Fruit fly (Drosophila melanogaster) whole organism, embryonic: ENCODE measurements around the gene Cyt-c-d.

Experiments
- CG10543 ChIP-seq: fragments of 200-800 bp; sonication (Bioruptor generic); optimal IDR thresholded peaks from 3 replicates; lab custom pipeline; 2017; ENCODE audit warnings: missing biosample characterization, mild to moderate bottlenecking, missing genetic modification characterization, moderate library complexity
- CG12769 ChIP-seq: fragments of 200-800 bp; sonication (Bioruptor generic); optimal IDR thresholded peaks from 2 replicates; lab custom pipeline; 2019; ENCODE audit warnings: missing biosample characterization, mild to moderate bottlenecking, missing genetic modification characterization, moderate library complexity
- CG43689 ChIP-seq: fragments of 200-800 bp; sonication (Bioruptor generic); IDR thresholded peaks from 2 replicates; pipeline ENCODE4 v1.3.6; 2022; ENCODE audit warnings: missing biosample characterization, missing genetic modification characterization
- CG6813 ChIP-seq: fragments of 200-800 bp; sonication (Bioruptor generic); optimal IDR thresholded peaks from 2 replicates; lab custom pipeline; 2017; ENCODE audit warnings: missing biosample characterization, missing genetic modification characterization, mild to moderate bottlenecking, moderate library complexity, missing genetic modification reagents
- Deaf1 ChIP-seq: fragments of 200-800 bp; optimal IDR thresholded peaks from 3 replicates; lab custom pipeline; 2019; ENCODE audit warnings: missing biosample characterization, mild to moderate bottlenecking, missing genetic modification characterization, moderate library complexity
- Ets65A ChIP-seq: fragments of 200-800 bp; sonication (Bioruptor generic); peaks from one replicate; lab custom pipeline; 2016; ENCODE audit warnings: missing biosample characterization, missing genetic modification characterization
- Fer1 ChIP-seq: fragments of 200-800 bp; sonication (Bioruptor generic); optimal IDR thresholded peaks from 2 replicates; lab custom pipeline; 2017; ENCODE audit warnings: missing biosample characterization, mild to moderate bottlenecking, missing genetic modification characterization
- Med ChIP-seq: fragments of 200-800 bp; sonication (Bioruptor generic); peaks from one replicate; lab custom pipeline; 2016; ENCODE audit warnings: missing biosample characterization, missing genetic modification characterization, mild to moderate bottlenecking, inconsistent platforms, moderate library complexity
- Mrtf ChIP-seq: fragments of 200-800 bp; sonication (Bioruptor generic); IDR thresholded peaks from 3 replicates; pipeline ENCODE4 v1.3.6; 2022; ENCODE audit warnings: missing biosample characterization, missing genetic modification characterization
- Pdp1 ChIP-seq, 2 experiments: fragments of 200-800 bp; sonication (Bioruptor generic); optimal IDR thresholded peaks; 3 replicates each; lab custom pipeline; 2016; ENCODE audit warnings: missing biosample characterization in 2 of 2, missing genetic modification characterization in 2 of 2, mild to moderate bottlenecking in 1 of 2, moderate library complexity in 1 of 2
- Trl ChIP-seq, 3 experiments: fragments of >200 bp in 2 of 3; fragments of 200-800 bp in 1 of 3; sonication (Bioruptor generic) in 1 of 3; optimal IDR thresholded peaks; 2 replicates in 1 of 3; 3 replicates in 2 of 3; lab custom pipeline; 2016 to 2017; ENCODE audit warnings: missing biosample characterization in 1 of 3, missing genetic modification characterization in 1 of 3
- YL-1 ChIP-seq: fragments of 200-800 bp; sonication (Bioruptor generic); optimal IDR thresholded peaks from 3 replicates; lab custom pipeline; 2017; ENCODE audit warnings: missing biosample characterization, mild to moderate bottlenecking, missing genetic modification characterization
- ara ChIP-seq: fragments of 200-800 bp; sonication (Bioruptor generic); IDR thresholded peaks from 2 replicates; pipeline ENCODE4 v1.3.6; 2022; ENCODE audit warnings: missing biosample characterization, missing genetic modification characterization
- cg ChIP-seq: fragments of 200-800 bp; sonication (Bioruptor generic); optimal IDR thresholded peaks from 3 replicates; lab custom pipeline; 2019; ENCODE audit warnings: missing biosample characterization, mild to moderate bottlenecking, missing genetic modification characterization, moderate library complexity
- chm ChIP-seq: fragments of 200-800 bp; sonication (Bioruptor generic); IDR thresholded peaks from 2 replicates; pipeline ENCODE4 v1.3.6; 2022; ENCODE audit warnings: missing biosample characterization, missing genetic modification characterization
- gsb ChIP-seq: fragments of 200-800 bp; sonication (Bioruptor generic); IDR thresholded peaks from 2 replicates; pipeline ENCODE4 v1.3.6; 2022; ENCODE audit warnings: missing biosample characterization, missing genetic modification characterization
- jumu ChIP-seq: fragments of 200-800 bp; sonication (Bioruptor generic); optimal IDR thresholded peaks from 3 replicates; lab custom pipeline; 2016; ENCODE audit warnings: missing biosample characterization, missing genetic modification characterization
- sd ChIP-seq: fragments of 200-800 bp; sonication (Bioruptor generic); optimal IDR thresholded peaks from 3 replicates; lab custom pipeline; 2018; ENCODE audit warnings: missing biosample characterization, mild to moderate bottlenecking, missing genetic modification characterization, moderate library complexity
- slbo ChIP-seq: fragments of 200-800 bp; sonication (Bioruptor generic); IDR thresholded peaks from 2 replicates; pipeline ENCODE4 v1.3.6; 2022; ENCODE audit warnings: missing biosample characterization, missing genetic modification characterization
- so ChIP-seq: fragments of 200-800 bp; sonication (Bioruptor generic); IDR thresholded peaks from 3 replicates; pipeline ENCODE4 v1.3.6; 2022; ENCODE audit warnings: missing biosample characterization, missing genetic modification characterization
- sr ChIP-seq: fragments of 200-800 bp; sonication (Bioruptor generic); IDR thresholded peaks from 3 replicates; pipeline ENCODE4 v1.3.6; 2022; ENCODE audit warnings: missing biosample characterization, missing genetic modification characterization
- trem ChIP-seq: fragments of 200-800 bp; optimal IDR thresholded peaks from 3 replicates; lab custom pipeline; 2019; ENCODE audit warnings: missing biosample characterization, mild to moderate bottlenecking, missing genetic modification characterization, moderate library complexity
- twi ChIP-seq: fragments of 200-800 bp; optimal IDR thresholded peaks from 2 replicates; lab custom pipeline; 2019; ENCODE audit warnings: missing biosample characterization, mild to moderate bottlenecking, missing genetic modification characterization, moderate library complexity

The Cyt-c-d gene

dm6 chr2L:16766070-16766752, 50.5 kb downstream of the Cyt-c-d start, which contains the start of gene Mhc:
Gene Mhc (plus strand): TSS chr2L:16766566.
- TF ChIP-seq so (GFP tag; lab: Robert Waterston, UW) (peak; percentile 60; the same call in 2 of the 3 replicates), Mrtf (GFP tag; lab: Robert Waterston, UW) (0 out of 3 replicates have a peak, but pooled peaks have one; percentile 13), Med (GFP tag; lab: Kevin White, UChicago) (peak; percentile 69), sd (tag; lab: Kevin White, UChicago) (peak; percentile 71), slbo (GFP tag; lab: Robert Waterston, UW) (peak; percentile 19; the same call in 1 of the 2 replicates), CG6813 (GFP tag; lab: Kevin White, UChicago) (no peak), ara (GFP tag; lab: Robert Waterston, UW) (no peak), Ets65A (peak; percentile 89), CG10543 (GFP tag; lab: Kevin White, UChicago) (peak; percentile 17), Trl (optimal IDR thresholded peaks at IDR 0.05; lab: Kevin White, UChicago) (peak; percentile 17 to 58), Trl (GFP tag; optimal IDR thresholded peaks at IDR 0.05; lab: Kevin White, UChicago) (no peak), CG43689 (GFP tag; lab: Robert Waterston, UW) (no peak), YL-1 (no peak), jumu (GFP tag; lab: Kevin White, UChicago) (no peak), gsb (0 out of 2 replicates have a peak, but pooled peaks have one; percentile 10), CG12769 (tag; lab: Kevin White, UChicago) (peak; percentile 86), twi (tag; lab: Kevin White, UChicago) (peak; percentile 55), cg (GFP tag; lab: Kevin White, UChicago) (peak; percentile 15), Fer1 (GFP tag; lab: Kevin White, UChicago) (no peak), sr (GFP tag; lab: Robert Waterston, UW) (0 out of 3 replicates have a peak, but pooled peaks have one; percentile 60), Deaf1 (tag; lab: Kevin White, UChicago) (peak; percentile 10), chm (GFP tag; lab: Robert Waterston, UW) (no peak), trem (tag; lab: Kevin White, UChicago) (peak; percentile 20), Pdp1 (GFP tag; optimal IDR thresholded peaks at IDR 0.05; lab: Kevin White, UChicago) (peak in 1 of 2 experiments; percentile 94)
